Worm (Caenorhabditis elegans) whole organism, midembryonic: ENCODE measurements around the gene str-2.

ENCODE experiments used
- T22C8.4 ChIP-seq: fragments of 200-800 bp; sonication (Bioruptor generic); IDR thresholded peaks from 2 replicates; pipeline ENCODE4 v1.3.6; 2022; ENCODE audit warnings: missing genetic modification characterization, missing compliant biosample characterization
- cog-1 ChIP-seq: sonication (generic microtip); optimal IDR thresholded peaks from 2 replicates; lab custom pipeline; 2016; ENCODE audit warnings: missing genetic modification characterization, missing compliant biosample characterization
- flt-1 ChIP-seq: fragments of 200-800 bp; sonication (Bioruptor generic); IDR thresholded peaks from 2 replicates; pipeline ENCODE4 v1.3.6; 2022; ENCODE audit warnings: missing genetic modification characterization, missing compliant biosample characterization
- klf-2 ChIP-seq: fragments of 200-800 bp; sonication (Bioruptor generic); conservative IDR thresholded peaks from 2 replicates; pipeline ENCODE4 v1.3.6; 2022; ENCODE audit warnings: missing genetic modification reagents, missing genetic modification characterization, missing compliant biosample characterization
- med-1 ChIP-seq: sonication (generic microtip); optimal IDR thresholded peaks from 2 replicates; lab custom pipeline; 2017; ENCODE audit warnings: missing genetic modification characterization, mild to moderate bottlenecking, missing compliant biosample characterization, antibody characterized with exemption, missing genetic modification reagents; ENCODE audit not compliant: insufficient read depth
- ref-1 ChIP-seq: fragments of 200-800 bp; sonication (Bioruptor generic); conservative IDR thresholded peaks from 2 replicates; pipeline ENCODE4 v1.3.6; 2022; ENCODE audit warnings: missing genetic modification reagents, missing genetic modification characterization, missing compliant biosample characterization
- tab-1 ChIP-seq: fragments of 200-800 bp; sonication (Bioruptor generic); IDR thresholded peaks from 2 replicates; pipeline ENCODE4 v1.3.6; 2022; ENCODE audit warnings: missing genetic modification characterization, missing compliant biosample characterization
- ztf-23 ChIP-seq: fragments of 200-800 bp; sonication (Bioruptor generic); IDR thresholded peaks from 2 replicates; pipeline ENCODE4 v1.3.6; 2022; ENCODE audit warnings: missing genetic modification reagents, missing genetic modification characterization, missing compliant biosample characterization
- ztf-29 ChIP-seq: fragments of 200-800 bp; sonication (Bioruptor generic); IDR thresholded peaks from 2 replicates; pipeline ENCODE4 v1.3.6; 2022; ENCODE audit warnings: missing genetic modification reagents, missing genetic modification characterization, missing compliant biosample characterization

str-2 gene

DNA sequence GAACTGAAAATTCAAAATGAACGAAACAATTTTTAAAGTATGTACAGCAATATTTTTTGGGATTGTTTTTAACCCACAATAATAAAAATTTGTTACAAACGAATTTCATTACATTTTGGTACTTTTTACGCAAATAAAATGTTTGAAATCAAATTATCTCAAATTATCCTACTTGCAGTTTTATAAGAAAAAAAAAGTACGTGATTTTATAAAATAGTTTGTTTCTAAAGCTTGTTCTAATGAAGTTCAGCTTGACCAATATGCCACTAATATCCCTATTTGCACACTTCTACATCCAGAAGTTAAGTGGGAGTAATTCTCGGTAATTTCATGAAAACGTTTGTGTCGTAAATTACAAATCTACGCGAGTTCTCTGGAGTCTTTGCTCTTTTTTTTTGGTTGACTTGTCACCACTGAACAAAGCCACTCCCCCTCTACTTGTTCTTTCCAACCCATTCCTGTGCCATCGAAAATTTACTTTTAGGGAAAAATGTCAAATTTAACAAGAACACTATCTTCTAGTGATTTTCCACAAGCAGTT lies 19.4 kb upstream of the str-2 start, which contains the start of gene sru-8:
sru-8 (plus strand) TSS at position 491 of the 541 bp plus-strand sequence.
- TF ChIP-seq ztf-29 (GFP tag; lab: Robert Waterston, UW): no peak
- no peak for TF ChIP-seq ref-1 (GFP tag; lab: Robert Waterston, UW)
- TF ChIP-seq cog-1 (tag; lab: Kevin White, UChicago): no peak
- TF ChIP-seq ztf-23: no peak
- TF ChIP-seq klf-2 (GFP tag; lab: Robert Waterston, UW): no peak
- TF ChIP-seq flt-1 (GFP tag; lab: Robert Waterston, UW): no peak
- TF ChIP-seq med-1: no peak
- TF ChIP-seq T22C8.4 (GFP tag; lab: Robert Waterston, UW): no peak
- no peak for TF ChIP-seq tab-1

- TF ChIP-seq med-1 (no peak), ztf-29 (GFP tag; lab: Robert Waterston, UW) (no peak), cog-1 (tag; lab: Kevin White, UChicago) (no peak), flt-1 (GFP tag; lab: Robert Waterston, UW) (no peak), klf-2 (GFP tag; lab: Robert Waterston, UW) (no peak), tab-1 (no peak), ref-1 (GFP tag; lab: Robert Waterston, UW) (no peak), ztf-23 (no peak), T22C8.4 (GFP tag; lab: Robert Waterston, UW) (no peak)
Observed at ce11 chrV:9841376-9841775, 17.3 kb upstream of the str-2 start, which contains the start of gene sru-36. TSS of gene sru-36 (plus strand) at chrV:9841676.

DNA sequence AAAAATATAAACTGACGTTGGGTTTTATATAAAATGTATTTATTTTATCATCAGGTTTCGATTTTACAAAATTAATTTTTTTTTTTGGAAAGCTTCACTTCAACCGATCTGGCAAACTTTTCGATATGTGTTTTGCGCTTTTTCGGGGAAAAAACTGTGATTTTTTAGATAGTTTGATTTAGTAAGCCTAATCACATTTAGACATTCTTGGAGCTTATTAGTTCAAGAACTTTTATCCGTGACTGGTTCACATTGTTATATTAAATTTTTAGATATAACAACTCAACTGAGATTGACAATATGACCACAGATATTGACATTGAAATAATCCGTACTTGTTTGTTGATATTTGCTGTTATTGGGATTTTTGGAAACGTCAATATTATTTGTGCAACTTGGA lies 13.6 kb upstream of the str-2 start, which contains the start of gene srsx-21:
srsx-21 (plus strand) TSS at position 301 of the 400 bp plus-strand sequence.
- TF ChIP-seq T22C8.4 (GFP tag; lab: Robert Waterston, UW): no peak

DNA sequence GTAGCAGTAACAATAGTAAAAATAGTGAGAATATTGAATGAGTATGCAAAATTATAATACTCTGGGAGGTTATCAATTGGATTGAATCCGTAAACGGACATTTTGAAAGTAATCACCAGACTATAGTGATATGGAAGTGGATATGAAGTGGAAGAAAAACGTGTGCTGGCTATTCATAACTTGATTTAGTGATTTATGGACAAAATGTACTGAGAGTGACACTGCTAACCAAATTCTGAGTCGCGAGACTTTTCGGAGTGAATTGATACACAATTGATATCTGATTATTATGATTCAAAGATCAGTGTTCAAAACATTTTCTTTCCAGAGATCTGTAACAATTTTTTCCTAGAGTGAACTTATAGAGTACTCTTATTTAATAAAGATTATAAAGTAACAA lies 11.9 kb upstream of the str-2 start, which contains the start of gene sru-38:
sru-38 (minus strand) TSS at position 101 of the 400 bp plus-strand sequence.
- TF ChIP-seq tab-1: no peak
- no peak for TF ChIP-seq klf-2 (GFP tag; lab: Robert Waterston, UW)
- TF ChIP-seq flt-1 (GFP tag; lab: Robert Waterston, UW): no peak
- no peak for TF ChIP-seq ref-1 (GFP tag; lab: Robert Waterston, UW)
- TF ChIP-seq T22C8.4 (GFP tag; lab: Robert Waterston, UW): no peak
- TF ChIP-seq ztf-29 (GFP tag; lab: Robert Waterston, UW): no peak
- TF ChIP-seq ztf-23: no peak
- no peak for TF ChIP-seq cog-1 (tag; lab: Kevin White, UChicago)
- TF ChIP-seq med-1: no peak

DNA sequence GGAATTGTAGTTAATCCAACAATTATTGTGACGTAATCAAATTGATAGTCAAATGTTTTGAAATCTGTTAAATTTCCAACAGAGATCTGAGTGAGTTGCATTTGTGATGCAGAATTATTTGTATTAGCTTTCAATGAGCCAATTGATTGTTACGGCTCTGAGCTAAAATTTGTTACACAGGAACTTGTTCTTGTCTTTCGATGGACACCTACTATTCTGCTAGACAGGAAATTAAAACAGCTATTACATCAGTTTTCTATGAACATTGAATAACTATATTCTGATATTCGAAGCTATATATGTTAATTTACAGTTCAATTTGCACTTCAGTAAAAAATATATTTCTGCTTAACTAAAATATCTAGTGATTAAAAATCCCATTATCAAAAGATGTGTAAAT lies 9.9 kb upstream of the str-2 start, which contains the start of gene sru-40:
sru-40 (minus strand) TSS at position 101 of the 400 bp plus-strand sequence.
- no peak for TF ChIP-seq cog-1 (tag; lab: Kevin White, UChicago)
- TF ChIP-seq klf-2 (GFP tag; lab: Robert Waterston, UW): no peak
- no peak for TF ChIP-seq flt-1 (GFP tag; lab: Robert Waterston, UW)
- TF ChIP-seq ztf-29 (GFP tag; lab: Robert Waterston, UW): no peak
- no peak for TF ChIP-seq ref-1 (GFP tag; lab: Robert Waterston, UW)
- no peak for TF ChIP-seq T22C8.4 (GFP tag; lab: Robert Waterston, UW)
- TF ChIP-seq tab-1: no peak
- TF ChIP-seq ztf-23: no peak
- TF ChIP-seq med-1: no peak

DNA sequence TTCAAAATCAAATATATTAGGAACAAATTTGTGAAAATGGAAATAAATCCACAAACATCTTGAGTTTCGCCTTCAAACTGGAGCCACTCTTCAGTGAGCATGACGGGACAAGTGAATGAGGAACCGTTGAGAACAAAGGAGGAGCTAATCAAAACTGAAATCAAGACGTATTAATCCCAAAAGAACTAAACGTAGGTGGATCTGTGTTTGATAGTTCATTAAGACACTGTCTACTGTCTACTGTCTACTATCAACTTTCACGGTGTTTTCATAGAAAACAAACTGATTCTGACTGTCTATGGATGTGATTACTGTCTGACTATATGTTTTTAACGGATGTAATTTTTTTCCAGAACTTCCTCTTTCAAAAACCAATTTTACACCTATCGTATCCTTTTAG lies 2.3 kb downstream of the str-2 start, which contains the start of gene str-193:
str-193 (minus strand) TSS at position 101 of the 400 bp plus-strand sequence.
- TF ChIP-seq flt-1 (GFP tag; lab: Robert Waterston, UW): no peak
- TF ChIP-seq cog-1 (tag; lab: Kevin White, UChicago): no peak
- no peak for TF ChIP-seq tab-1
- no peak for TF ChIP-seq ztf-29 (GFP tag; lab: Robert Waterston, UW)
- no peak for TF ChIP-seq med-1
- no peak for TF ChIP-seq klf-2 (GFP tag; lab: Robert Waterston, UW)
- TF ChIP-seq T22C8.4 (GFP tag; lab: Robert Waterston, UW): no peak
- TF ChIP-seq ref-1 (GFP tag; lab: Robert Waterston, UW): no peak
- no peak for TF ChIP-seq ztf-23

DNA sequence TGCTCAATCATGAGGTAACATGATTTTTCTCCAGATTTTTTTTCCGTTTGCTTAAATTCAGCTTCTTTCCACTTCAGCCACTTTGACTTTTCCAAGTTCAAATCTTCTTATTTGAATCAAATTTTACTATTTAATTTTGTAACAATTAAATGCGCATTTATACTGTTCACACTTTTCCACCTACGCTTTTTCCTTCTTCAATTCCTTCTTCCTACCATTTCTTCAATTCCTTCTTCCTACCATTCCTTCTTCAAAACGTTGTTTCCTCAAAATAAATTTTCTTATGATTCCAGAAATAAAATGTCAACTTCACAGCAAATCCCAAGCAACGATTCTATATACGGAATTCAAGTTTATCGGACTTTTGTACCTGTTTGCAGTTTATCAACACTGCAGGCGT lies 7.7 kb downstream of the str-2 start, which contains the start of gene sru-31:
sru-31 (plus strand) TSS at position 301 of the 400 bp plus-strand sequence.
- TF ChIP-seq flt-1 (GFP tag; lab: Robert Waterston, UW) (no peak), med-1 (no peak), T22C8.4 (GFP tag; lab: Robert Waterston, UW) (no peak), tab-1 (no peak), ztf-29 (GFP tag; lab: Robert Waterston, UW) (no peak), klf-2 (GFP tag; lab: Robert Waterston, UW) (no peak)

DNA sequence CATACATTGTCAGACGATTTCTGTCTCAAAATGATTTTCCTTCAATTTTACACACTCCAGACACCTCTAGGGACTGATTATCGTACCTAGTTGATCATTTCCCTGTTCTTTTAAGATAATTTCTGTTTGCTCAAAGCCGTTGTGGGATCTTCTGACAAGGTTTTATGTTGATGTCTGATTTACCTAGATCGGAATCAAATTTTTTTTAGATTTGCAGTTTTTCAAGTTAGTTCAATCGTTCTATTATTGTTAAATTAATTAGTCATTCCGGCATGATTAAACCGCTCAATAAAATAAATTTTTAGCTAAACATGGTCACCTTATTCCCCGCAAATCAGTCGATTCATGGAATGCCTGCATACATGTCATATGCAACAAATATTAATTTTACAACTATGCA lies 10.5 kb downstream of the str-2 start, which contains the start of gene sru-30:
sru-30 (plus strand) TSS at position 301 of the 400 bp plus-strand sequence.
- TF ChIP-seq ztf-29 (GFP tag; lab: Robert Waterston, UW) (no peak), flt-1 (GFP tag; lab: Robert Waterston, UW) (no peak), klf-2 (GFP tag; lab: Robert Waterston, UW) (no peak), med-1 (no peak), cog-1 (tag; lab: Kevin White, UChicago) (no peak), T22C8.4 (GFP tag; lab: Robert Waterston, UW) (no peak), ref-1 (GFP tag; lab: Robert Waterston, UW) (no peak), ztf-23 (no peak), tab-1 (no peak)

DNA sequence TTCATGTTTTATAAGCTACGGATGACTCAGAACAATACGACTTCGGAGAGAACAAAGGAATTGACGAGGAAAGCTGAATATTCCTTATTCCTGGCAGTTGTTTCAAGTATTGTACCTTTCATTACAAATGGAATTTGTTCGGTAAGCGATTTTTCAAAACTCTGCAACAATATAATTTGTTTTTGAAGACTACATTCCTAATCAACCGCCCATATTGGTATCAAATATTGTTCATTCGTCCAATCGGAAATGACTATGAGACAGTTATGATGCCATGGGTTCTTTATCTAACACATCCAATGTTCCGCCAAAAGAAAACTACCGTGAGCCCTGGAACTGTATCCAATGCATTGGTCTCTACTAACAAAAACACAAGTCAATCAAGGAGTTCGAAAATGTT lies 11.8 kb downstream of the str-2 start:
- TF ChIP-seq ztf-29 (GFP tag; lab: Robert Waterston, UW) (no peak), med-1 (no peak), klf-2 (GFP tag; lab: Robert Waterston, UW) (no peak), tab-1 (no peak), flt-1 (GFP tag; lab: Robert Waterston, UW) (no peak), cog-1 (tag; lab: Kevin White, UChicago) (no peak), T22C8.4 (GFP tag; lab: Robert Waterston, UW) (no peak), ref-1 (GFP tag; lab: Robert Waterston, UW) (no peak)

- no peak for TF ChIP-seq cog-1 (tag; lab: Kevin White, UChicago)
- no peak for TF ChIP-seq ztf-23
- TF ChIP-seq T22C8.4 (GFP tag; lab: Robert Waterston, UW): no peak
- TF ChIP-seq med-1: no peak
- TF ChIP-seq flt-1 (GFP tag; lab: Robert Waterston, UW): no peak
- no peak for TF ChIP-seq tab-1
Observed at ce11 chrV:9811154-9811553, 12.9 kb downstream of the str-2 start, which contains the start of gene sru-29. TSS of gene sru-29 (plus strand) at chrV:9811454.
